Worm (Caenorhabditis elegans) whole organism, L4/young adult: Measurements from ENCODE around the gene Y43H11AL.1.

Experiments
- W03F9.2 ChIP-seq: fragments of 150-350 bp; optimal IDR thresholded peaks from 2 replicates; lab custom pipeline; 2014; ENCODE audit warnings: missing biosample characterization, missing genetic modification characterization
- dao-5 ChIP-seq: sonication (generic microtip); optimal IDR thresholded peaks from 2 replicates; lab custom pipeline; 2016; ENCODE audit warnings: missing genotype, missing genetic modification characterization, moderate library complexity, missing compliant biosample characterization
- him-1 ChIP-seq: sonication (generic microtip); optimal IDR thresholded peaks from 2 replicates; lab custom pipeline; 2016; ENCODE audit warnings: missing genotype, missing genetic modification reagents, missing genetic modification characterization, missing compliant biosample characterization

DNA sequence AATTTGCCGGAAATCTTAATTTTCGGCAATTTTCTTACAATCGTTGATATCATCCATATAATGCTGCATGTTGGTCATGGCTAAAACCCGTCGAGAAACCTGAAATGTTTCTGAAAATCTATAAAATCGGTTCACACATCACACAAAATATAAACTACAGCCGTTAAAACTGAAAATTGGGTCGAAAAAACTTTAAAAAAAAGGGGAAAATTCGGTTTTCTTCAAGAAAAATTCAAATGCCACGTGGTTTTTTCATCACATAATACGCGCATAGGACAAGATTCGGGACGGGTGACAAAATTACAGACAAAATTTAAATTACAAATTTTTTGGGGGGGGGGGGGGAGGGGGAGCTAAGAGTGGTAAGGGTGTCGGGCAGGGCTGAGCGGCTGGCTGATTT lies at the start of gene Y43H11AL.1:
- TF ChIP-seq him-1 (tag; lab: Kevin White, UChicago), result no peak
- TF ChIP-seq dao-5 (tag; lab: Kevin White, UChicago), result no peak
- TF ChIP-seq W03F9.2 (tag; lab: Kevin White, UChicago), result no peak
